Worm (Caenorhabditis elegans) whole organism, L4 larva: ENCODE measurements around the gene tofu-1.

ENCODE experiments used
- D1046.2 ChIP-seq: fragments of 200-800 bp; sonication (Bioruptor generic); IDR thresholded peaks from 2 replicates; pipeline ENCODE4 v1.3.6; 2022; ENCODE audit warnings: missing genetic modification characterization, missing compliant biosample characterization
- Y48G9A.11 ChIP-seq: fragments of 200-800 bp; sonication (Bioruptor generic); IDR thresholded peaks from 2 replicates; pipeline ENCODE4 v1.3.6; 2022; ENCODE audit warnings: missing genetic modification reagents, missing genetic modification characterization, missing compliant biosample characterization
- Y5F2A.4 ChIP-seq: fragments of 200-800 bp; sonication (Bioruptor generic); optimal IDR thresholded peaks from 2 replicates; lab custom pipeline; 2018; ENCODE audit warnings: mild to moderate bottlenecking, missing genetic modification characterization, missing compliant biosample characterization
- ama-1 ChIP-seq: fragments of 150-350 bp; optimal IDR thresholded peaks from 2 replicates; lab custom pipeline; 2014; ENCODE audit warnings: inconsistent platforms, mixed read lengths
- ceh-20 ChIP-seq: fragments of 200-800 bp; sonication (Bioruptor generic); IDR thresholded peaks from 2 replicates; pipeline ENCODE4 v1.3.6; 2022; ENCODE audit warnings: missing genetic modification reagents, missing genetic modification characterization, missing compliant biosample characterization
- ces-1 ChIP-seq: fragments of 150-350 bp; sonication (generic microtip); optimal IDR thresholded peaks from 4 replicates; lab custom pipeline; 2014; ENCODE audit warnings: missing biosample characterization, missing genetic modification reagents, missing genetic modification characterization
- daf-16 ChIP-seq, 3 experiments: sonication (generic microtip); optimal IDR thresholded peaks; 2 replicates each; lab custom pipeline; 2016 to 2017; ENCODE audit warnings: missing genetic modification characterization in 3 of 3, missing genetic modification reagents in 3 of 3, mild to moderate bottlenecking in 2 of 3, missing compliant biosample characterization in 2 of 3, missing biosample characterization in 1 of 3, moderate library complexity in 1 of 3
- daf-19 ChIP-seq: fragments of 200-800 bp; sonication (Bioruptor generic); conservative IDR thresholded peaks from 2 replicates; pipeline ENCODE4 v1.3.6; 2022; ENCODE audit warnings: missing genetic modification characterization, missing compliant biosample characterization
- daf-8 ChIP-seq: fragments of 200-800 bp; sonication (Bioruptor generic); IDR thresholded peaks from 2 replicates; pipeline ENCODE4 v1.3.6; 2022; ENCODE audit warnings: missing genetic modification characterization, missing compliant biosample characterization
- dmd-6 ChIP-seq: fragments of 200-800 bp; sonication (Bioruptor generic); IDR thresholded peaks from 2 replicates; pipeline ENCODE4 v1.3.6; 2022; ENCODE audit warnings: missing genetic modification reagents, missing genetic modification characterization, missing compliant biosample characterization
- dmd-8 ChIP-seq: fragments of 200-800 bp; sonication (Bioruptor generic); IDR thresholded peaks from 2 replicates; pipeline ENCODE4 v1.3.6; 2022; ENCODE audit warnings: missing genetic modification characterization, missing compliant biosample characterization
- hlh-30 ChIP-seq: sonication (generic microtip); optimal IDR thresholded peaks from 2 replicates; lab custom pipeline; 2017; ENCODE audit warnings: antibody characterized with exemption, mild to moderate bottlenecking, missing genetic modification characterization, missing compliant biosample characterization; ENCODE audit not compliant: insufficient read depth
- jun-1 ChIP-seq: fragments of 150-350 bp; optimal IDR thresholded peaks from 2 replicates; lab custom pipeline; 2014; ENCODE audit warnings: missing biosample characterization, missing genetic modification reagents, missing genetic modification characterization
- lim-7 ChIP-seq: fragments of 200-800 bp; sonication (Bioruptor generic); IDR thresholded peaks from 2 replicates; pipeline ENCODE4 v1.3.6; 2022; ENCODE audit warnings: missing genetic modification characterization, missing compliant biosample characterization
- lin-1 ChIP-seq: fragments of 200-800 bp; sonication (Bioruptor generic); IDR thresholded peaks from 2 replicates; pipeline ENCODE4 v1.3.6; 2022; ENCODE audit warnings: missing genetic modification reagents, missing genetic modification characterization, missing compliant biosample characterization
- lin-13 ChIP-seq: fragments of 150-350 bp; optimal IDR thresholded peaks from 2 replicates; lab custom pipeline; 2014; ENCODE audit warnings: missing biosample characterization, missing genetic modification reagents, missing genetic modification characterization
- lin-38 ChIP-seq: fragments of 200-800 bp; sonication (Bioruptor generic); IDR thresholded peaks from 2 replicates; pipeline ENCODE4 v1.3.6; 2022; ENCODE audit warnings: missing genetic modification reagents, missing genetic modification characterization, missing compliant biosample characterization
- lsy-2 ChIP-seq, 2 experiments: fragments of 150-350 bp in 1 of 2; sonication (generic microtip) in 1 of 2; optimal IDR thresholded peaks; 2 replicates each; lab custom pipeline; 2014 to 2017; ENCODE audit warnings: missing biosample characterization in 2 of 2, missing genetic modification characterization in 2 of 2
- mep-1 ChIP-seq: fragments of 150-350 bp; sonication (generic microtip); optimal IDR thresholded peaks from 3 replicates; lab custom pipeline; 2014; ENCODE audit warnings: missing biosample characterization, missing genetic modification characterization
- mxl-3 ChIP-seq: fragments of 200-800 bp; sonication (Bioruptor generic); optimal IDR thresholded peaks from 2 replicates; lab custom pipeline; 2018; ENCODE audit warnings: mild to moderate bottlenecking, missing genetic modification characterization, missing compliant biosample characterization
- nhr-10 ChIP-seq: fragments of 150-350 bp; optimal IDR thresholded peaks from 2 replicates; lab custom pipeline; 2014; ENCODE audit warnings: missing biosample characterization, missing genetic modification characterization
- nhr-102 ChIP-seq: sonication (generic microtip); optimal IDR thresholded peaks from 2 replicates; lab custom pipeline; 2016; ENCODE audit warnings: mild to moderate bottlenecking, missing genetic modification characterization, moderate library complexity, missing compliant biosample characterization
- nhr-25 ChIP-seq: sonication (generic microtip); optimal IDR thresholded peaks from 2 replicates; lab custom pipeline; 2017; ENCODE audit warnings: missing genetic modification characterization, mild to moderate bottlenecking, missing compliant biosample characterization, antibody characterized with exemption, moderate library complexity, borderline replicate concordance; ENCODE audit not compliant: insufficient read depth
- nhr-28 ChIP-seq: fragments of 150-350 bp; optimal IDR thresholded peaks from 2 replicates; lab custom pipeline; 2014; ENCODE audit warnings: missing biosample characterization, missing genetic modification characterization
- nhr-42 ChIP-seq: fragments of 200-800 bp; sonication (Bioruptor generic); IDR thresholded peaks from 2 replicates; pipeline ENCODE4 v1.3.6; 2022; ENCODE audit warnings: missing genetic modification characterization, missing compliant biosample characterization
- nhr-48 ChIP-seq: sonication (generic microtip); optimal IDR thresholded peaks from 2 replicates; lab custom pipeline; 2016; ENCODE audit warnings: mild to moderate bottlenecking, missing genetic modification characterization, missing compliant biosample characterization
- nhr-77 ChIP-seq: fragments of 150-350 bp; optimal IDR thresholded peaks from 2 replicates; lab custom pipeline; 2014; ENCODE audit warnings: missing biosample characterization, missing genetic modification characterization
- snpc-1.2 ChIP-seq: fragments of 200-800 bp; sonication (Bioruptor generic); IDR thresholded peaks from 2 replicates; pipeline ENCODE4 v1.3.6; 2022; ENCODE audit warnings: missing genetic modification reagents, missing genetic modification characterization, missing compliant biosample characterization
- spr-1 ChIP-seq: sonication (generic microtip); optimal IDR thresholded peaks from 2 replicates; lab custom pipeline; 2016; ENCODE audit warnings: mild to moderate bottlenecking, missing genetic modification characterization, missing compliant biosample characterization
- tag-97 ChIP-seq: fragments of 200-800 bp; sonication (Bioruptor generic); IDR thresholded peaks from 2 replicates; pipeline ENCODE4 v1.3.6; 2022; ENCODE audit warnings: missing genetic modification characterization, missing compliant biosample characterization
- unc-39 ChIP-seq: sonication (generic microtip); optimal IDR thresholded peaks from 2 replicates; lab custom pipeline; 2017; ENCODE audit warnings: missing biosample characterization, missing genetic modification characterization
- zag-1 ChIP-seq: fragments of 150-350 bp; optimal IDR thresholded peaks from 2 replicates; lab custom pipeline; 2014; ENCODE audit warnings: missing biosample characterization, missing genetic modification characterization
- zip-11 ChIP-seq: fragments of 200-800 bp; sonication (Bioruptor generic); IDR thresholded peaks from 2 replicates; pipeline ENCODE4 v1.3.6; 2022; ENCODE audit warnings: missing genetic modification characterization, missing compliant biosample characterization

Gene tofu-1

ce11 chrV:10003315-10003969 is 22.5 kb downstream of the tofu-1 start (continued):
- TF ChIP-seq daf-16 (GFP tag; optimal IDR thresholded peaks at IDR 0.05; lab: Kevin White, UChicago) (peak in 1 of 2 experiments; percentile 13), daf-16 (tag; optimal IDR thresholded peaks at IDR 0.05; lab: Kevin White, UChicago) (peak; percentile 55), tag-97 (no peak), nhr-102 (tag; lab: Kevin White, UChicago) (peak; percentile 18), Y5F2A.4 (GFP tag; lab: Kevin White, UChicago) (no peak), nhr-48 (tag; lab: Kevin White, UChicago) (peak; percentile 57), lsy-2 (tag; optimal IDR thresholded peaks at IDR 0.05; lab: Kevin White, UChicago) (peak; percentile 23 to 75), ces-1 (GFP tag; lab: Kevin White, UChicago) (no peak)

- TF ChIP-seq nhr-28 (tag; lab: Kevin White, UChicago), result peak; percentile 96
- TF ChIP-seq hlh-30 (tag; lab: Kevin White, UChicago), result peak; percentile 62
- peak; percentile 12; the same call in 1 of the 2 replicates for TF ChIP-seq dmd-6 (GFP tag; lab: Robert Waterston, UW)
- TF ChIP-seq, all 104 proteins: peak for 3; not testable (repeated sequence) for 101
Measured at ce11 chrV:10004048-10004761, 23.3 kb downstream of the tofu-1 start, which contains the start of gene uda-1. uda-1 (plus strand) TSS chrV:10004755.

- TF ChIP-seq ceh-20 (GFP tag; lab: Robert Waterston, UW) (no peak), hlh-30 (tag; lab: Kevin White, UChicago) (peak; percentile 15), mep-1 (tag; lab: Kevin White, UChicago) (no peak), lin-13 (GFP tag; lab: Kevin White, UChicago) (no peak)
Measured at ce11 chrV:10006374-10006773, 25.4 kb downstream of the tofu-1 start.

ce11 chrV:10007484-10007883 is 26.5 kb downstream of the tofu-1 start:
- no peak for TF ChIP-seq zip-11
- 0 out of 2 replicates have a peak, but pooled peaks have one; percentile 26 for TF ChIP-seq lin-38 (GFP tag; lab: Robert Waterston, UW)
- no peak for TF ChIP-seq mxl-3 (GFP tag; lab: Kevin White, UChicago)
- no peak for TF ChIP-seq ama-1 (lab: Kevin White, UChicago)

ce11 chrV:10011623-10012022 is 30.7 kb downstream of the tofu-1 start, which contains the start of gene lea-1:
lea-1 (plus strand) TSS chrV:10011923.
- TF ChIP-seq tag-97 (no peak), snpc-1.2 (GFP tag; lab: Robert Waterston, UW) (no peak), jun-1 (tag; lab: Kevin White, UChicago) (no peak), lim-7 (no peak), daf-19 (GFP tag; lab: Robert Waterston, UW) (no peak), nhr-25 (tag; lab: Kevin White, UChicago) (no peak), nhr-28 (tag; lab: Kevin White, UChicago) (no peak), nhr-42 (GFP tag; lab: Robert Waterston, UW) (no peak), nhr-10 (tag; lab: Kevin White, UChicago) (no peak), Y48G9A.11 (GFP tag; lab: Robert Waterston, UW) (no peak), dmd-8 (GFP tag; lab: Robert Waterston, UW) (no peak), spr-1 (tag; lab: Kevin White, UChicago) (no peak), nhr-77 (no peak), mep-1 (tag; lab: Kevin White, UChicago) (no peak), daf-8 (GFP tag; lab: Robert Waterston, UW) (no peak), lin-1 (GFP tag; lab: Robert Waterston, UW) (no peak), unc-39 (tag; lab: Kevin White, UChicago) (no peak), zag-1 (no peak), D1046.2 (GFP tag; lab: Robert Waterston, UW) (no peak)
- TF ChIP-seq, all 104 proteins: peak for 0
